Worm (Caenorhabditis elegans) whole organism, L4 larva: ENCODE measurements around the gene C08B6.5.

ENCODE experiments used
- D1046.2 ChIP-seq: fragments of 200-800 bp; sonication (Bioruptor generic); IDR thresholded peaks from 2 replicates; pipeline ENCODE4 v1.3.6; 2022; ENCODE audit warnings: missing genetic modification characterization, missing compliant biosample characterization
- F26F4.8 ChIP-seq: fragments of 200-800 bp; sonication (Bioruptor generic); conservative IDR thresholded peaks from 2 replicates; pipeline ENCODE4 v1.3.6; 2022; ENCODE audit warnings: missing genetic modification characterization, missing compliant biosample characterization
- R02D3.7 ChIP-seq: fragments of 150-350 bp; sonication (generic microtip); optimal IDR thresholded peaks from 3 replicates; lab custom pipeline; 2014; ENCODE audit warnings: missing biosample characterization, missing genetic modification characterization
- Y48G9A.11 ChIP-seq: fragments of 200-800 bp; sonication (Bioruptor generic); IDR thresholded peaks from 2 replicates; pipeline ENCODE4 v1.3.6; 2022; ENCODE audit warnings: missing genetic modification reagents, missing genetic modification characterization, missing compliant biosample characterization
- ceh-20 ChIP-seq: fragments of 200-800 bp; sonication (Bioruptor generic); IDR thresholded peaks from 2 replicates; pipeline ENCODE4 v1.3.6; 2022; ENCODE audit warnings: missing genetic modification reagents, missing genetic modification characterization, missing compliant biosample characterization
- ceh-28 ChIP-seq: fragments of 150-350 bp; optimal IDR thresholded peaks from 2 replicates; lab custom pipeline; 2014; ENCODE audit warnings: missing biosample characterization, missing genetic modification reagents, missing genetic modification characterization
- cey-2 ChIP-seq: sonication (generic microtip); optimal IDR thresholded peaks from 3 replicates; lab custom pipeline; 2017; ENCODE audit warnings: missing genetic modification characterization, mild to moderate bottlenecking, missing compliant biosample characterization, antibody characterized with exemption, borderline replicate concordance; ENCODE audit not compliant: insufficient read depth
- daf-12 ChIP-seq: fragments of 150-350 bp; optimal IDR thresholded peaks from 2 replicates; lab custom pipeline; 2014; ENCODE audit warnings: missing biosample characterization, missing genetic modification reagents, missing genetic modification characterization
- daf-8 ChIP-seq: fragments of 200-800 bp; sonication (Bioruptor generic); IDR thresholded peaks from 2 replicates; pipeline ENCODE4 v1.3.6; 2022; ENCODE audit warnings: missing genetic modification characterization, missing compliant biosample characterization
- dmd-6 ChIP-seq: fragments of 200-800 bp; sonication (Bioruptor generic); IDR thresholded peaks from 2 replicates; pipeline ENCODE4 v1.3.6; 2022; ENCODE audit warnings: missing genetic modification reagents, missing genetic modification characterization, missing compliant biosample characterization
- dve-1 ChIP-seq: sonication (generic microtip); optimal IDR thresholded peaks from 2 replicates; lab custom pipeline; 2017; ENCODE audit warnings: antibody characterized with exemption, mild to moderate bottlenecking, missing genetic modification characterization, missing compliant biosample characterization; ENCODE audit not compliant: insufficient read depth
- egl-43 ChIP-seq: fragments of 200-800 bp; sonication (Bioruptor generic); IDR thresholded peaks from 2 replicates; pipeline ENCODE4 v1.3.6; 2022; ENCODE audit warnings: missing genetic modification reagents, missing genetic modification characterization, missing compliant biosample characterization
- fos-1 ChIP-seq: fragments of 150-350 bp; optimal IDR thresholded peaks from 2 replicates; lab custom pipeline; 2014; ENCODE audit warnings: missing biosample characterization, missing genetic modification characterization
- gei-8 ChIP-seq: fragments of 200-800 bp; sonication (Bioruptor generic); optimal IDR thresholded peaks from 2 replicates; lab custom pipeline; 2018; ENCODE audit warnings: mild to moderate bottlenecking, missing genetic modification characterization, missing compliant biosample characterization
- hlh-30 ChIP-seq: sonication (generic microtip); optimal IDR thresholded peaks from 2 replicates; lab custom pipeline; 2017; ENCODE audit warnings: antibody characterized with exemption, mild to moderate bottlenecking, missing genetic modification characterization, missing compliant biosample characterization; ENCODE audit not compliant: insufficient read depth
- hmg-1.1 ChIP-seq: fragments of 200-800 bp; sonication (Bioruptor generic); IDR thresholded peaks from 2 replicates; pipeline ENCODE4 v1.3.6; 2022; ENCODE audit warnings: missing genetic modification reagents, missing genetic modification characterization, missing compliant biosample characterization
- lin-13 ChIP-seq: fragments of 150-350 bp; optimal IDR thresholded peaks from 2 replicates; lab custom pipeline; 2014; ENCODE audit warnings: missing biosample characterization, missing genetic modification reagents, missing genetic modification characterization
- lin-15B ChIP-seq: fragments of 150-350 bp; sonication (generic microtip); optimal IDR thresholded peaks from 3 replicates; lab custom pipeline; 2014; ENCODE audit warnings: missing biosample characterization, missing genetic modification characterization
- lir-3 ChIP-seq: sonication (generic microtip); optimal IDR thresholded peaks from 2 replicates; lab custom pipeline; 2016; ENCODE audit warnings: mild to moderate bottlenecking, missing genetic modification characterization, missing compliant biosample characterization
- madf-9 ChIP-seq: fragments of 200-800 bp; sonication (Bioruptor generic); conservative IDR thresholded peaks from 2 replicates; pipeline ENCODE4 v1.3.6; 2022; ENCODE audit warnings: missing genetic modification reagents, missing genetic modification characterization, missing compliant biosample characterization
- mdl-1 ChIP-seq, 2 experiments: fragments of 150-350 bp in 1 of 2; sonication (generic microtip) in 1 of 2; optimal IDR thresholded peaks; 2 replicates each; lab custom pipeline; 2014 to 2017; ENCODE audit warnings: missing biosample characterization in 2 of 2, missing genetic modification characterization in 2 of 2
- mep-1 ChIP-seq: fragments of 150-350 bp; sonication (generic microtip); optimal IDR thresholded peaks from 3 replicates; lab custom pipeline; 2014; ENCODE audit warnings: missing biosample characterization, missing genetic modification characterization
- mxl-3 ChIP-seq: fragments of 200-800 bp; sonication (Bioruptor generic); optimal IDR thresholded peaks from 2 replicates; lab custom pipeline; 2018; ENCODE audit warnings: mild to moderate bottlenecking, missing genetic modification characterization, missing compliant biosample characterization
- nhr-11 ChIP-seq: fragments of 150-350 bp; optimal IDR thresholded peaks from 2 replicates; lab custom pipeline; 2014; ENCODE audit warnings: missing biosample characterization, missing genetic modification characterization
- nhr-111 ChIP-seq: fragments of 200-800 bp; sonication (Bioruptor generic); optimal IDR thresholded peaks from 2 replicates; lab custom pipeline; 2018; ENCODE audit warnings: mild to moderate bottlenecking, missing genetic modification characterization, missing compliant biosample characterization
- nhr-28 ChIP-seq: fragments of 150-350 bp; optimal IDR thresholded peaks from 2 replicates; lab custom pipeline; 2014; ENCODE audit warnings: missing biosample characterization, missing genetic modification characterization
- nhr-48 ChIP-seq: sonication (generic microtip); optimal IDR thresholded peaks from 2 replicates; lab custom pipeline; 2016; ENCODE audit warnings: mild to moderate bottlenecking, missing genetic modification characterization, missing compliant biosample characterization
- pha-4 ChIP-seq, 2 experiments: fragments of 150-350 bp in 1 of 2; fragments of 200-800 bp in 1 of 2; sonication (Bioruptor generic) in 1 of 2; IDR thresholded peaks in 1 of 2; optimal IDR thresholded peaks in 1 of 2; 2 replicates each; pipeline versions ENCODE4 v1.3.6 to Lab custom; 2014 to 2022; ENCODE audit warnings: missing genetic modification characterization in 2 of 2, missing genetic modification reagents in 2 of 2, missing biosample characterization in 1 of 2, missing compliant biosample characterization in 1 of 2
- php-3 ChIP-seq: fragments of 200-800 bp; sonication (Bioruptor generic); IDR thresholded peaks from 2 replicates; pipeline ENCODE4 v1.3.6; 2022; ENCODE audit warnings: missing genetic modification reagents, missing genetic modification characterization, missing compliant biosample characterization
- pqm-1 ChIP-seq: sonication (generic microtip); optimal IDR thresholded peaks from 2 replicates; lab custom pipeline; 2017; ENCODE audit warnings: missing biosample characterization, missing genetic modification characterization
- saeg-2 ChIP-seq: fragments of 200-800 bp; sonication (Bioruptor generic); IDR thresholded peaks from 2 replicates; pipeline ENCODE4 v1.3.6; 2022; ENCODE audit warnings: missing genetic modification reagents, missing genetic modification characterization, missing compliant biosample characterization
- sdz-12 ChIP-seq: fragments of 200-800 bp; sonication (Bioruptor generic); optimal IDR thresholded peaks from 2 replicates; lab custom pipeline; 2018; ENCODE audit warnings: mild to moderate bottlenecking, missing genetic modification characterization, missing compliant biosample characterization
- tag-97 ChIP-seq: fragments of 200-800 bp; sonication (Bioruptor generic); IDR thresholded peaks from 2 replicates; pipeline ENCODE4 v1.3.6; 2022; ENCODE audit warnings: missing genetic modification characterization, missing compliant biosample characterization
- unc-130 ChIP-seq: sonication (generic microtip); optimal IDR thresholded peaks from 2 replicates; lab custom pipeline; 2016; ENCODE audit warnings: missing genetic modification reagents, missing genetic modification characterization, missing compliant biosample characterization
- zag-1 ChIP-seq: fragments of 150-350 bp; optimal IDR thresholded peaks from 2 replicates; lab custom pipeline; 2014; ENCODE audit warnings: missing biosample characterization, missing genetic modification characterization

The C08B6.5 gene

DNA sequence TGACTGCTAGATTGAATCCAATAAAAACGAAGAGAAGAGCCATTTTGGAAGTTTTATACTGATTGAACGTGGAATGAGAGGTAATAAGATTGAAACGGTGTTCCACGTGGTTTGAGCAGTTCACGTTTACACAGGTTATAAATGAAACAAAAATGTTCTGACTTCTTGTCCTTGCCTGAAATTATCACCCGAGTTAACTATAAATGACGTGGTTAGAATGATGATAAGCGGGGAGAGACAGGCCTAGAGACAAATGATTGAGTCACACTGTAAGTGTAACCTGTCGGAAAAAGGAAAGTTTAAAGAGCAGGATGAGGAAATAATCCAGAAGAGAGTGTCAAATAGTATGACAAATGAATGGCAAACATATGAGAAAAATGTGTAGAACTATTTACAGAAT lies 43.4 kb downstream of the C08B6.5 start, which contains the start of gene C51E3.10 (continued):
- TF ChIP-seq nhr-11 (tag; lab: Kevin White, UChicago) (no peak), F26F4.8 (no peak), hlh-30 (tag; lab: Kevin White, UChicago) (peak; percentile 68), nhr-28 (tag; lab: Kevin White, UChicago) (peak; percentile 88), gei-8 (no peak), nhr-111 (GFP tag; lab: Kevin White, UChicago) (no peak), egl-43 (GFP tag; lab: Robert Waterston, UW) (no peak), mxl-3 (GFP tag; lab: Kevin White, UChicago) (peak; percentile 76), dmd-6 (peak; percentile 95), pqm-1 (peak; percentile 93), hmg-1.1 (GFP tag; lab: Robert Waterston, UW) (no peak), pha-4 (GFP tag; IDR thresholded peaks at IDR 0.05; lab: Robert Waterston, UW) (0 out of 2 replicates have a peak, but pooled peaks have one; percentile 8), pha-4 (tag; optimal IDR thresholded peaks at IDR 0.05; lab: Kevin White, UChicago) (no peak), saeg-2 (GFP tag; lab: Robert Waterston, UW) (no peak), ceh-20 (GFP tag; lab: Robert Waterston, UW) (no peak), lir-3 (tag; lab: Kevin White, UChicago) (no peak), unc-130 (no peak), D1046.2 (no peak), mdl-1 (tag; optimal IDR thresholded peaks at IDR 0.05; lab: Kevin White, UChicago) (peak in 1 of 2 experiments; percentile 77), ceh-28 (tag; lab: Kevin White, UChicago) (no peak), sdz-12 (no peak), nhr-48 (tag; lab: Kevin White, UChicago) (peak; percentile 18), fos-1 (no peak)

- TF ChIP-seq ceh-28 (tag; lab: Kevin White, UChicago): no peak
- no peak for TF ChIP-seq php-3
- no peak for TF ChIP-seq zag-1
- no peak for TF ChIP-seq sdz-12
- TF ChIP-seq Y48G9A.11 (GFP tag; lab: Robert Waterston, UW): no peak
- TF ChIP-seq, all 104 proteins: peak for 0
Measured at ce11 chrV:10166368-10166767, 48.8 kb downstream of the C08B6.5 start, which contains the start of gene C51E3.6. Gene C51E3.6 (minus strand): TSS chrV:10166468.

DNA sequence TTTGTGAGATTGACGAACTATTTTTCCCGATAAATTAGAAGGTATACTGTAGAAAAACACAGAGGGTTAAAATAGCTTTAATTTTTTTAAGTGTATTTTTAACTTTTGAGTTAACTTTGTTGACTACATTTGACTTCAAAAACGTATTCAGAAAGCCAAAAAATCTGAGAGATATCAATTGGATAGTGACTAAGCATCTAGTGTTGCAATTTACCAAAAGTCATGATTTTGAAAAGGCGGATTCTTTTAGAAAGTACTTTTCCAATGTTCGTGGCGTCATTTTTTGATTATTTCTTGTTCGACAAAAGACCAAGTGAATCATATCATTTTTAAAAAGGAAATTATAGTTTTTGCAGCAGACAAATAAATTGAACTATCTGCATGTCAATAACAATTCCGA lies 51.3 kb downstream of the C08B6.5 start:
- TF ChIP-seq madf-9 (GFP tag; lab: Robert Waterston, UW) (no peak), lin-13 (peak; percentile 24), dve-1 (tag; lab: Kevin White, UChicago) (no peak), tag-97 (GFP tag; lab: Robert Waterston, UW) (no peak), R02D3.7 (tag; lab: Kevin White, UChicago) (no peak), cey-2 (tag; lab: Kevin White, UChicago) (no peak), lin-15B (tag; lab: Kevin White, UChicago) (no peak), daf-12 (tag; lab: Kevin White, UChicago) (no peak), pha-4 (GFP tag; IDR thresholded peaks at IDR 0.05; lab: Robert Waterston, UW) (no peak), pha-4 (tag; optimal IDR thresholded peaks at IDR 0.05; lab: Kevin White, UChicago) (no peak), daf-8 (GFP tag; lab: Robert Waterston, UW) (no peak), ceh-20 (GFP tag; lab: Robert Waterston, UW) (no peak), mep-1 (peak; percentile 49)
